Worm (Caenorhabditis elegans) whole organism, L1 larva: Measurements from ENCODE around the gene cutl-27.

Source experiments
- C04F5.9 ChIP-seq: sonication (generic microtip); optimal IDR thresholded peaks from 2 replicates; lab custom pipeline; 2016; ENCODE audit warnings: missing genetic modification characterization, missing compliant biosample characterization
- C34B4.2 ChIP-seq: sonication (generic microtip); optimal IDR thresholded peaks from 2 replicates; lab custom pipeline; 2017; ENCODE audit warnings: mild to moderate bottlenecking, missing genetic modification characterization, missing compliant biosample characterization
- Y116A8C.19 ChIP-seq: sonication (generic microtip); optimal IDR thresholded peaks from 2 replicates; lab custom pipeline; 2016; ENCODE audit warnings: missing compliant biosample characterization, missing genetic modification characterization, borderline replicate concordance
- ama-1 ChIP-seq: fragments of 150-350 bp; optimal IDR thresholded peaks from 2 replicates; lab custom pipeline; 2014
- blmp-1 ChIP-seq: fragments of 150-350 bp; optimal IDR thresholded peaks from 2 replicates; lab custom pipeline; 2014; ENCODE audit warnings: missing biosample characterization, missing genetic modification characterization
- ceh-63 ChIP-seq: fragments of 200-800 bp; sonication (Bioruptor generic); optimal IDR thresholded peaks from 2 replicates; lab custom pipeline; 2018; ENCODE audit warnings: mild to moderate bottlenecking, missing genetic modification characterization, missing compliant biosample characterization
- ceh-8 ChIP-seq: fragments of 200-800 bp; sonication (Bioruptor generic); optimal IDR thresholded peaks from 2 replicates; lab custom pipeline; 2018; ENCODE audit warnings: mild to moderate bottlenecking, missing genetic modification characterization, moderate library complexity, missing compliant biosample characterization
- ceh-82 ChIP-seq, 3 experiments: fragments of 150-350 bp in 1 of 3; sonication (generic microtip) in 2 of 3; optimal IDR thresholded peaks; 2 replicates each; lab custom pipeline; 2014 to 2017; ENCODE audit warnings: missing biosample characterization in 3 of 3, missing genetic modification characterization in 3 of 3
- ceh-88 ChIP-seq: fragments of 200-800 bp; sonication (Bioruptor generic); IDR thresholded peaks from 2 replicates; pipeline ENCODE4 v1.3.6; 2022; ENCODE audit warnings: missing genetic modification characterization, missing compliant biosample characterization
- ces-1 ChIP-seq: fragments of 150-350 bp; optimal IDR thresholded peaks from 2 replicates; lab custom pipeline; 2014; ENCODE audit warnings: missing biosample characterization, missing genetic modification reagents, missing genetic modification characterization
- dpl-1 ChIP-seq, 3 experiments: fragments of 150-350 bp in 2 of 3; sonication (generic microtip) in 1 of 3; optimal IDR thresholded peaks; 2 replicates each; lab custom pipeline; 2014 to 2017; ENCODE audit warnings: missing biosample characterization in 3 of 3, missing genetic modification characterization in 3 of 3, missing genetic modification reagents in 3 of 3
- dsc-1 ChIP-seq: sonication (generic microtip); optimal IDR thresholded peaks from 2 replicates; lab custom pipeline; 2016; ENCODE audit warnings: mild to moderate bottlenecking, missing genetic modification characterization, missing compliant biosample characterization
- efl-1 ChIP-seq, 4 experiments: fragments of 150-350 bp; optimal IDR thresholded peaks in 3 of 4; peaks in 1 of 4; 1 replicate in 1 of 4; 2 replicates in 3 of 4; lab custom pipeline; 2014; ENCODE audit warnings: missing biosample characterization in 2 of 4, missing genetic modification characterization in 2 of 4, missing genetic modification reagents in 2 of 4
- egl-13 ChIP-seq: sonication (generic microtip); optimal IDR thresholded peaks from 2 replicates; lab custom pipeline; 2016; ENCODE audit warnings: missing genotype, missing genetic modification reagents, missing genetic modification characterization, missing compliant biosample characterization
- elt-3 ChIP-seq, 6 experiments: fragments of 150-350 bp in 1 of 6; sonication (generic microtip); optimal IDR thresholded peaks; 2 replicates each; lab custom pipeline; 2017 to 2018; ENCODE audit warnings: missing biosample characterization in 6 of 6, missing genetic modification characterization in 6 of 6, inconsistent platforms in 1 of 6
- ets-5 ChIP-seq: fragments of 200-800 bp; sonication (Bioruptor generic); IDR thresholded peaks from 2 replicates; pipeline ENCODE4 v1.3.6; 2022; ENCODE audit warnings: missing genetic modification characterization, missing compliant biosample characterization
- fkh-8 ChIP-seq: sonication (generic microtip); optimal IDR thresholded peaks from 2 replicates; lab custom pipeline; 2016; ENCODE audit warnings: mild to moderate bottlenecking, missing genetic modification characterization, missing compliant biosample characterization
- grh-1 ChIP-seq: fragments of 200-800 bp; sonication (Bioruptor generic); IDR thresholded peaks from 2 replicates; pipeline ENCODE4 v1.3.6; 2022; ENCODE audit warnings: missing genetic modification reagents, missing genetic modification characterization, missing compliant biosample characterization
- hlh-17 ChIP-seq: fragments of 200-800 bp; sonication (Bioruptor generic); optimal IDR thresholded peaks from 2 replicates; lab custom pipeline; 2018; ENCODE audit warnings: missing genetic modification characterization, mild to moderate bottlenecking, missing compliant biosample characterization, moderate library complexity, borderline replicate concordance
- jun-1 ChIP-seq: fragments of 150-350 bp; optimal IDR thresholded peaks from 2 replicates; lab custom pipeline; 2014; ENCODE audit warnings: missing biosample characterization, missing genetic modification reagents, missing genetic modification characterization
- lin-13 ChIP-seq: fragments of 150-350 bp; optimal IDR thresholded peaks from 2 replicates; lab custom pipeline; 2014; ENCODE audit warnings: missing biosample characterization, missing genetic modification reagents, missing genetic modification characterization
- lin-15B ChIP-seq: fragments of 150-350 bp; sonication (generic microtip); optimal IDR thresholded peaks from 3 replicates; lab custom pipeline; 2014; ENCODE audit warnings: missing biosample characterization, missing genetic modification characterization
- lin-35 ChIP-seq, 2 experiments: fragments of 150-350 bp; optimal IDR thresholded peaks; 2 replicates each; lab custom pipeline; 2014; ENCODE audit warnings: missing biosample characterization in 2 of 2, missing genetic modification characterization in 2 of 2, missing genetic modification reagents in 2 of 2
- lsy-2 ChIP-seq, 2 experiments: fragments of 150-350 bp; optimal IDR thresholded peaks; 2 replicates each; lab custom pipeline; 2014; ENCODE audit warnings: missing biosample characterization in 2 of 2, missing genetic modification characterization in 2 of 2
- mab-9 ChIP-seq: fragments of 200-800 bp; sonication (Bioruptor generic); IDR thresholded peaks from 2 replicates; pipeline ENCODE4 v1.3.6; 2022; ENCODE audit warnings: missing genetic modification reagents, missing genetic modification characterization, missing compliant biosample characterization
- mep-1 ChIP-seq: fragments of 150-350 bp; optimal IDR thresholded peaks from 2 replicates; lab custom pipeline; 2014; ENCODE audit warnings: missing biosample characterization, missing genetic modification characterization
- nhr-11 ChIP-seq: fragments of 150-350 bp; optimal IDR thresholded peaks from 2 replicates; lab custom pipeline; 2014; ENCODE audit warnings: missing biosample characterization, missing genetic modification characterization
- nhr-12 ChIP-seq: sonication (generic microtip); optimal IDR thresholded peaks from 2 replicates; lab custom pipeline; 2017; ENCODE audit warnings: missing biosample characterization, missing genetic modification characterization
- nhr-237 ChIP-seq: fragments of 150-350 bp; optimal IDR thresholded peaks from 2 replicates; lab custom pipeline; 2014; ENCODE audit warnings: missing biosample characterization, missing genetic modification characterization
- nhr-47 ChIP-seq: sonication (generic microtip); optimal IDR thresholded peaks from 2 replicates; lab custom pipeline; 2016; ENCODE audit warnings: mild to moderate bottlenecking, missing genetic modification characterization, moderate library complexity, missing compliant biosample characterization
- nhr-76 ChIP-seq: sonication (generic microtip); optimal IDR thresholded peaks from 2 replicates; lab custom pipeline; 2017; ENCODE audit warnings: missing biosample characterization, missing genetic modification characterization
- nhr-77 ChIP-seq: fragments of 150-350 bp; optimal IDR thresholded peaks from 2 replicates; lab custom pipeline; 2014; ENCODE audit warnings: missing biosample characterization, missing genetic modification characterization
- nhr-90 ChIP-seq: sonication (generic microtip); optimal IDR thresholded peaks from 2 replicates; lab custom pipeline; 2016; ENCODE audit warnings: mild to moderate bottlenecking, missing genetic modification characterization, missing compliant biosample characterization; ENCODE audit not compliant: poor library complexity
- pax-3 ChIP-seq: fragments of 200-800 bp; sonication (Bioruptor generic); optimal IDR thresholded peaks from 2 replicates; lab custom pipeline; 2018; ENCODE audit warnings: mild to moderate bottlenecking, missing genetic modification characterization, moderate library complexity, missing compliant biosample characterization
- rnt-1 ChIP-seq: sonication (generic microtip); optimal IDR thresholded peaks from 2 replicates; lab custom pipeline; 2016; ENCODE audit warnings: mild to moderate bottlenecking, missing genetic modification characterization, moderate library complexity, missing compliant biosample characterization
- skn-1 ChIP-seq: fragments of 150-350 bp; optimal IDR thresholded peaks from 2 replicates; lab custom pipeline; 2014; ENCODE audit warnings: missing biosample characterization, missing genetic modification characterization
- snpc-4 ChIP-seq: fragments of 150-350 bp; optimal IDR thresholded peaks from 2 replicates; lab custom pipeline; 2014; ENCODE audit warnings: missing biosample characterization, missing genetic modification characterization
- snu-23 ChIP-seq: sonication (generic microtip); optimal IDR thresholded peaks from 2 replicates; lab custom pipeline; 2016; ENCODE audit warnings: missing genetic modification characterization, missing compliant biosample characterization
- unc-30 ChIP-seq: sonication (generic microtip); optimal IDR thresholded peaks from 2 replicates; lab custom pipeline; 2017; ENCODE audit warnings: missing biosample characterization, missing genetic modification characterization
- vab-15 ChIP-seq: sonication (generic microtip); optimal IDR thresholded peaks from 2 replicates; lab custom pipeline; 2017; ENCODE audit warnings: missing genotype, mild to moderate bottlenecking, missing genetic modification characterization, missing compliant biosample characterization
- xbp-1 ChIP-seq: sonication (generic microtip); optimal IDR thresholded peaks from 2 replicates; lab custom pipeline; 2016; ENCODE audit warnings: missing genetic modification characterization, missing compliant biosample characterization
- zag-1 ChIP-seq: fragments of 150-350 bp; optimal IDR thresholded peaks from 2 replicates; lab custom pipeline; 2014; ENCODE audit warnings: missing biosample characterization, missing genetic modification characterization
- zip-4 ChIP-seq: fragments of 200-800 bp; sonication (Bioruptor generic); optimal IDR thresholded peaks from 2 replicates; lab custom pipeline; 2018; ENCODE audit warnings: mild to moderate bottlenecking, missing genetic modification characterization, moderate library complexity, missing compliant biosample characterization
- ztf-4 ChIP-seq: fragments of 150-350 bp; optimal IDR thresholded peaks from 2 replicates; lab custom pipeline; 2014; ENCODE audit warnings: missing biosample characterization, missing genetic modification characterization

The cutl-27 gene

DNA sequence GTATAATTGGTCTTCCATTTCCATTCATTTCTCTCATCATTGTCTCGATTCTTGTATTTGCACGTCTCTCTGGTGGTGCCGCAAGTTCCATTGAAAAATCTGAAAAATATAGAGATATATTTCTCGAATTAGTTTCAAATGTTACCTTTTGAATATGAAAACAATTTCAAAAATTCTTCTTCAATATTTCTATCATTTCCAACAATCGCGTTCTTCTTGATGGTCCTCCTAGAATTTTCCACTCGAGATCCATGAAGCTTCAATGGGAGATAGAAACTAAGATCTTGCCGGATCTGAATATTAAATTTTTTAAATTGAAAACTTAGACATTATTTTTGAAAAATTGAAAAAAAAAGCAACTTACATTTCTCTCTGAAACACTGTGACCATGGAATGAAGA, 40.7 kb downstream of the cutl-27 start:
- no peak for TF ChIP-seq ceh-8
- TF ChIP-seq lin-15B = no peak
- no peak for TF ChIP-seq snpc-4
- TF ChIP-seq ceh-63 (GFP tag; lab: Kevin White, UChicago) = no peak
- no peak for TF ChIP-seq ama-1 (lab: Kevin White, UChicago)
- no peak for TF ChIP-seq lin-13 (GFP tag; lab: Kevin White, UChicago)
- no peak for TF ChIP-seq dsc-1 (tag; lab: Kevin White, UChicago)
- no peak for TF ChIP-seq skn-1 (tag; lab: Kevin White, UChicago)

ce11 chrIV:11922011-11922410, 43.7 kb downstream of the cutl-27 start, which contains the start of gene ZK822.1:
TSS of gene ZK822.1 (minus strand) at chrIV:11922131.
- TF ChIP-seq dpl-1 (GFP tag; optimal IDR thresholded peaks at IDR 0.05; lab: Kevin White, UChicago) = no peak
- TF ChIP-seq hlh-17 (GFP tag; lab: Kevin White, UChicago) = no peak
- TF ChIP-seq snu-23 (GFP tag; lab: Kevin White, UChicago) = no peak
- no peak for TF ChIP-seq fkh-8
- TF ChIP-seq nhr-11 = no peak
- TF ChIP-seq zip-4 = no peak
- TF ChIP-seq blmp-1 (tag; lab: Kevin White, UChicago) = no peak
- no peak for TF ChIP-seq elt-3 (tag; optimal IDR thresholded peaks at IDR 0.05; lab: Kevin White, UChicago)
- TF ChIP-seq mab-9 (GFP tag; lab: Robert Waterston, UW) = no peak
- TF ChIP-seq zag-1 (tag; lab: Kevin White, UChicago) = no peak
- no peak for TF ChIP-seq Y116A8C.19 (tag; lab: Kevin White, UChicago)
- TF ChIP-seq nhr-12 (tag; lab: Kevin White, UChicago) = no peak

DNA sequence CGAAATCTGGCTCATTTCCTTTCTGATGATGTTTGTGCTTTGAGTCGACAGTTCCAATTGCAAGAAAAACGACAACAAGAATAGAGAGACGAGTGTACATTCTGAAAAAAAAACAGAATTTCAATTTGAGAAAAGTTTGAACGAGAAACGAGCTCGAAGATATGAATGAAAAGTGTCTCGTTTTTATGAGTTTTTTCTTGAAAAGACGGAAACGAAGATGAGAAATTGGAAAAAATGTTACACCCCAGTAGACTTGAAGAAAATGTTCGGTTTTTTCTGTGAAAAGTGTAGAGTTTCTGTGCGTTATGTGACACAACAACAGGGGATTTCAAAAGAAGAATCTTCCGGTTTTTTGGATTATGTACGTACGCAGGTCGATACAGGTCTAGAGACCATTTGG, 44.7 kb downstream of the cutl-27 start, which contains the start of gene srlf-31:
Gene srlf-31 (minus strand): TSS at position 101 of the 400 bp plus-strand sequence.
- TF ChIP-seq zip-4 = no peak
- no peak for TF ChIP-seq nhr-47 (tag; lab: Kevin White, UChicago)
- TF ChIP-seq nhr-90 (tag; lab: Kevin White, UChicago) = no peak
- TF ChIP-seq nhr-237 (tag; lab: Kevin White, UChicago) = no peak
- no peak for TF ChIP-seq efl-1 (optimal IDR thresholded peaks at IDR 0.05; lab: Kevin White, UChicago)
- no peak for TF ChIP-seq efl-1 (GFP tag; optimal IDR thresholded peaks at IDR 0.05 in 1 of 2; lab: Kevin White, UChicago)
- no peak for TF ChIP-seq egl-13 (tag; lab: Kevin White, UChicago)
- TF ChIP-seq nhr-77 (tag; lab: Kevin White, UChicago) = no peak
- TF ChIP-seq vab-15 (tag; lab: Kevin White, UChicago) = no peak
- no peak for TF ChIP-seq dsc-1 (tag; lab: Kevin White, UChicago)
- no peak for TF ChIP-seq nhr-76 (tag; lab: Kevin White, UChicago)
- TF ChIP-seq C34B4.2 = no peak
- no peak for TF ChIP-seq xbp-1 (tag; lab: Kevin White, UChicago)
- TF ChIP-seq lsy-2 (tag; optimal IDR thresholded peaks at IDR 0.05; lab: Kevin White, UChicago) = no peak
- no peak for TF ChIP-seq ets-5 (GFP tag; lab: Robert Waterston, UW)
- no peak for TF ChIP-seq C04F5.9
- no peak for TF ChIP-seq ceh-88 (GFP tag; lab: Robert Waterston, UW)

- TF ChIP-seq unc-30 (tag; lab: Kevin White, UChicago) (no peak), lsy-2 (tag; optimal IDR thresholded peaks at IDR 0.05; lab: Kevin White, UChicago) (no peak), elt-3 (tag; optimal IDR thresholded peaks at IDR 0.05; lab: Kevin White, UChicago) (no peak), ztf-4 (no peak), mep-1 (tag; lab: Kevin White, UChicago) (no peak), pax-3 (tag; lab: Kevin White, UChicago) (no peak), ceh-63 (GFP tag; lab: Kevin White, UChicago) (no peak), lin-35 (GFP tag; optimal IDR thresholded peaks at IDR 0.05; lab: Kevin White, UChicago) (no peak), jun-1 (tag; lab: Kevin White, UChicago) (no peak), zag-1 (tag; lab: Kevin White, UChicago) (no peak), rnt-1 (no peak), ceh-82 (tag; optimal IDR thresholded peaks at IDR 0.05; lab: Kevin White, UChicago) (no peak), lin-13 (GFP tag; lab: Kevin White, UChicago) (no peak), efl-1 (optimal IDR thresholded peaks at IDR 0.05; lab: Kevin White, UChicago) (no peak), efl-1 (GFP tag; optimal IDR thresholded peaks at IDR 0.05 in 1 of 2; lab: Kevin White, UChicago) (no peak), grh-1 (GFP tag; lab: Robert Waterston, UW) (no peak), nhr-12 (tag; lab: Kevin White, UChicago) (no peak), ces-1 (GFP tag; lab: Kevin White, UChicago) (no peak), mab-9 (GFP tag; lab: Robert Waterston, UW) (no peak)
These were observed 45.7 kb downstream of the cutl-27 start for ce11 chrIV:11924092-11924491.
